Worm (Caenorhabditis elegans) whole organism, young adult: ENCODE measurements around the gene T24C4.3.

Experiments used
- B0019.2 ChIP-seq: fragments of 200-800 bp; sonication (Bioruptor generic); conservative IDR thresholded peaks from 2 replicates; pipeline ENCODE4 v1.3.6; 2022; ENCODE audit warnings: missing genetic modification reagents, missing genetic modification characterization, missing compliant biosample characterization
- B0035.1 ChIP-seq: sonication (generic microtip); optimal IDR thresholded peaks from 2 replicates; lab custom pipeline; 2016; ENCODE audit warnings: missing genetic modification characterization, mild to moderate bottlenecking, missing compliant biosample characterization, missing genotype, missing genetic modification reagents
- B0261.1 ChIP-seq: sonication (generic microtip); optimal IDR thresholded peaks from 2 replicates; lab custom pipeline; 2016; ENCODE audit warnings: mild to moderate bottlenecking, missing genetic modification characterization, moderate library complexity, missing compliant biosample characterization
- B0336.3 ChIP-seq: fragments of 200-800 bp; sonication (Bioruptor generic); IDR thresholded peaks from 2 replicates; pipeline ENCODE4 v1.3.6; 2022; ENCODE audit warnings: missing genetic modification characterization, missing compliant biosample characterization
- C06A6.2 ChIP-seq: fragments of 200-800 bp; sonication (Bioruptor generic); conservative IDR thresholded peaks from 2 replicates; pipeline ENCODE4 v1.3.6; 2022; ENCODE audit warnings: missing genetic modification characterization, missing compliant biosample characterization
- F49E8.2 ChIP-seq: sonication (generic microtip); optimal IDR thresholded peaks from 3 replicates; lab custom pipeline; 2017; ENCODE audit warnings: missing genetic modification characterization, mild to moderate bottlenecking, missing compliant biosample characterization, antibody characterized with exemption, moderate library complexity; ENCODE audit not compliant: insufficient read depth
- F55B11.4 ChIP-seq: sonication (generic microtip); optimal IDR thresholded peaks from 2 replicates; lab custom pipeline; 2016; ENCODE audit warnings: missing compliant biosample characterization, missing genetic modification characterization, borderline replicate concordance; ENCODE audit not compliant: insufficient read depth
- F57C9.4 ChIP-seq: sonication (generic microtip); optimal IDR thresholded peaks from 2 replicates; lab custom pipeline; 2017; ENCODE audit warnings: mild to moderate bottlenecking, missing genetic modification characterization, missing compliant biosample characterization
- K12H6.12 ChIP-seq: fragments of 200-800 bp; sonication (Bioruptor generic); optimal IDR thresholded peaks from 2 replicates; lab custom pipeline; 2018; ENCODE audit warnings: mild to moderate bottlenecking, missing genetic modification characterization, missing compliant biosample characterization
- T07F8.4 ChIP-seq: sonication (generic microtip); optimal IDR thresholded peaks from 2 replicates; lab custom pipeline; 2016; ENCODE audit warnings: mild to moderate bottlenecking, missing genetic modification characterization, moderate library complexity, missing compliant biosample characterization
- Y53F4B.3 ChIP-seq: fragments of 200-800 bp; sonication (Bioruptor generic); IDR thresholded peaks from 2 replicates; pipeline ENCODE4 v1.3.6; 2022; ENCODE audit warnings: missing genetic modification reagents, missing genetic modification characterization, missing compliant biosample characterization
- Y53G8AR.9 ChIP-seq: fragments of 200-800 bp; sonication (Bioruptor generic); conservative IDR thresholded peaks from 2 replicates; pipeline ENCODE4 v1.3.6; 2022; ENCODE audit warnings: missing genetic modification reagents, missing genetic modification characterization, missing compliant biosample characterization
- akir-1 ChIP-seq: fragments of 200-800 bp; sonication (Bioruptor generic); optimal IDR thresholded peaks from 2 replicates; lab custom pipeline; 2018; ENCODE audit warnings: mild to moderate bottlenecking, missing genetic modification characterization, moderate library complexity, missing compliant biosample characterization
- ama-1 ChIP-seq, 3 experiments: fragments of 150-350 bp in 1 of 3; sonication (generic microtip) in 2 of 3; optimal IDR thresholded peaks; 2 replicates each; lab custom pipeline; 2014 to 2018; ENCODE audit warnings: missing biosample characterization in 2 of 3, missing genetic modification characterization in 2 of 3, missing genetic modification reagents in 2 of 3
- athp-1 ChIP-seq: sonication (generic microtip); optimal IDR thresholded peaks from 2 replicates; lab custom pipeline; 2017; ENCODE audit warnings: mild to moderate bottlenecking, missing genetic modification characterization, missing compliant biosample characterization
- attf-5 ChIP-seq: fragments of 200-800 bp; sonication (Bioruptor generic); optimal IDR thresholded peaks from 2 replicates; lab custom pipeline; 2018; ENCODE audit warnings: mild to moderate bottlenecking, missing genetic modification characterization, missing compliant biosample characterization
- attf-6 ChIP-seq: fragments of 200-800 bp; sonication (Bioruptor generic); IDR thresholded peaks from 2 replicates; pipeline ENCODE4 v1.3.6; 2022; ENCODE audit warnings: missing genetic modification reagents, missing genetic modification characterization, missing compliant biosample characterization
- bed-1 ChIP-seq: fragments of 200-800 bp; sonication (Bioruptor generic); IDR thresholded peaks from 2 replicates; pipeline ENCODE4 v1.3.6; 2022; ENCODE audit warnings: missing genetic modification reagents, missing genetic modification characterization, missing compliant biosample characterization
- ccch-3 ChIP-seq: fragments of 200-800 bp; sonication (Bioruptor generic); optimal IDR thresholded peaks from 2 replicates; lab custom pipeline; 2018; ENCODE audit warnings: mild to moderate bottlenecking, missing genetic modification characterization, missing compliant biosample characterization
- ceh-100 ChIP-seq: fragments of 200-800 bp; sonication (Bioruptor generic); IDR thresholded peaks from 2 replicates; pipeline ENCODE4 v1.3.6; 2022; ENCODE audit warnings: missing genetic modification reagents, missing genetic modification characterization, missing compliant biosample characterization
- ceh-91 ChIP-seq: fragments of 200-800 bp; sonication (Bioruptor generic); IDR thresholded peaks from 2 replicates; pipeline ENCODE4 v1.3.6; 2022; ENCODE audit warnings: missing genetic modification reagents, missing genetic modification characterization, missing compliant biosample characterization
- chd-7 ChIP-seq: sonication (generic microtip); optimal IDR thresholded peaks from 2 replicates; lab custom pipeline; 2016; ENCODE audit warnings: mild to moderate bottlenecking, missing genetic modification characterization, moderate library complexity, missing compliant biosample characterization
- die-1 ChIP-seq: sonication (generic microtip); optimal IDR thresholded peaks from 2 replicates; lab custom pipeline; 2016; ENCODE audit warnings: missing genotype, mild to moderate bottlenecking, missing genetic modification characterization, missing compliant biosample characterization
- dox-1 ChIP-seq: fragments of 200-800 bp; sonication (Bioruptor generic); IDR thresholded peaks from 2 replicates; pipeline ENCODE4 v1.3.6; 2022; ENCODE audit warnings: missing genetic modification reagents, missing genetic modification characterization, missing compliant biosample characterization
- egl-44 ChIP-seq: fragments of 200-800 bp; sonication (Bioruptor generic); IDR thresholded peaks from 2 replicates; pipeline ENCODE4 v1.3.6; 2022; ENCODE audit warnings: missing genetic modification reagents, missing genetic modification characterization, missing compliant biosample characterization
- lin-40 ChIP-seq: sonication (generic microtip); optimal IDR thresholded peaks from 2 replicates; lab custom pipeline; 2016; ENCODE audit warnings: missing genetic modification characterization, mild to moderate bottlenecking, missing compliant biosample characterization, missing genotype, missing genetic modification reagents
- lsl-1 ChIP-seq: fragments of 200-800 bp; sonication (Bioruptor generic); optimal IDR thresholded peaks from 2 replicates; lab custom pipeline; 2018; ENCODE audit warnings: mild to moderate bottlenecking, missing genetic modification characterization, moderate library complexity, missing compliant biosample characterization
- madf-8 ChIP-seq: fragments of 200-800 bp; sonication (Bioruptor generic); conservative IDR thresholded peaks from 2 replicates; pipeline ENCODE4 v1.3.6; 2022; ENCODE audit warnings: missing genetic modification reagents, missing genetic modification characterization, missing compliant biosample characterization
- mcd-1 ChIP-seq: fragments of 200-800 bp; sonication (Bioruptor generic); IDR thresholded peaks from 2 replicates; pipeline ENCODE4 v1.3.6; 2022; ENCODE audit warnings: missing genetic modification reagents, missing genetic modification characterization, missing compliant biosample characterization
- mes-4 ChIP-seq: sonication (generic microtip); optimal IDR thresholded peaks from 2 replicates; lab custom pipeline; 2016; ENCODE audit warnings: missing genotype, missing genetic modification characterization, missing compliant biosample characterization
- mxl-1 ChIP-seq: sonication (generic microtip); optimal IDR thresholded peaks from 2 replicates; lab custom pipeline; 2016; ENCODE audit warnings: missing genetic modification characterization, missing compliant biosample characterization
- nfya-2 ChIP-seq: fragments of 200-800 bp; sonication (Bioruptor generic); IDR thresholded peaks from 2 replicates; pipeline ENCODE4 v1.3.6; 2022; ENCODE audit warnings: missing genetic modification reagents, missing genetic modification characterization, missing compliant biosample characterization
- nhr-27 ChIP-seq: fragments of 200-800 bp; sonication (Bioruptor generic); optimal IDR thresholded peaks from 2 replicates; lab custom pipeline; 2018; ENCODE audit warnings: mild to moderate bottlenecking, missing genetic modification characterization, moderate library complexity, missing compliant biosample characterization
- nhr-80 ChIP-seq: sonication (generic microtip); optimal IDR thresholded peaks from 2 replicates; lab custom pipeline; 2016; ENCODE audit warnings: missing genetic modification characterization, missing compliant biosample characterization
- pbrm-1 ChIP-seq: fragments of 200-800 bp; sonication (Bioruptor generic); IDR thresholded peaks from 2 replicates; pipeline ENCODE4 v1.3.6; 2022; ENCODE audit warnings: missing genetic modification reagents, missing genetic modification characterization, missing compliant biosample characterization
- rcor-1 ChIP-seq: fragments of 200-800 bp; sonication (Bioruptor generic); IDR thresholded peaks from 2 replicates; pipeline ENCODE4 v1.3.6; 2022; ENCODE audit warnings: missing genetic modification reagents, missing genetic modification characterization, missing compliant biosample characterization
- rpc-1 ChIP-seq, 2 experiments: fragments of 150-350 bp in 1 of 2; sonication (generic microtip) in 1 of 2; optimal IDR thresholded peaks; 2 replicates each; lab custom pipeline; 2014 to 2018; ENCODE audit warnings: missing biosample characterization in 1 of 2, missing genetic modification characterization in 1 of 2, missing genetic modification reagents in 1 of 2, missing genotype in 1 of 2
- sea-2 ChIP-seq: fragments of 200-800 bp; sonication (Bioruptor generic); IDR thresholded peaks from 2 replicates; pipeline ENCODE4 v1.3.6; 2022; ENCODE audit warnings: missing genetic modification characterization, missing compliant biosample characterization
- snpc-3.4 ChIP-seq: sonication (generic microtip); optimal IDR thresholded peaks from 2 replicates; lab custom pipeline; 2017; ENCODE audit warnings: missing genetic modification characterization, mild to moderate bottlenecking, missing compliant biosample characterization, antibody characterized with exemption, moderate library complexity, missing genotype, missing genetic modification reagents
- tbx-9 ChIP-seq: sonication (generic microtip); optimal IDR thresholded peaks from 2 replicates; lab custom pipeline; 2016; ENCODE audit warnings: borderline replicate concordance, missing genetic modification characterization, inconsistent platforms, missing compliant biosample characterization
- ztf-18 ChIP-seq: sonication (generic microtip); optimal IDR thresholded peaks from 2 replicates; lab custom pipeline; 2016; ENCODE audit warnings: missing genotype, mild to moderate bottlenecking, missing genetic modification characterization, missing compliant biosample characterization
- ztf-22 ChIP-seq: fragments of 200-800 bp; sonication (Bioruptor generic); optimal IDR thresholded peaks from 2 replicates; lab custom pipeline; 2018; ENCODE audit warnings: mild to moderate bottlenecking, missing genetic modification characterization, moderate library complexity, missing compliant biosample characterization
- ztf-26 ChIP-seq: sonication (generic microtip); optimal IDR thresholded peaks from 2 replicates; lab custom pipeline; 2017; ENCODE audit warnings: missing genetic modification characterization, missing compliant biosample characterization
- ztf-6 ChIP-seq: fragments of 200-800 bp; sonication (Bioruptor generic); IDR thresholded peaks from 2 replicates; pipeline ENCODE4 v1.3.6; 2022; ENCODE audit warnings: missing genetic modification reagents, missing genetic modification characterization, missing compliant biosample characterization

T24C4.3 gene

ce11 chrIII:887874-888299 lies 15.6 kb upstream of the T24C4.3 start (continued):
- TF ChIP-seq lin-40 (peak; percentile 76), mcd-1 (GFP tag; lab: Robert Waterston, UW) (peak; percentile 71), athp-1 (no peak), Y53F4B.3 (GFP tag; lab: Robert Waterston, UW) (no peak), pbrm-1 (peak; percentile 41; the same call in 1 of the 2 replicates), B0336.3 (peak; percentile 38; the same call in 1 of the 2 replicates), F57C9.4 (tag; lab: Kevin White, UChicago) (no peak), K12H6.12 (tag; lab: Kevin White, UChicago) (peak; percentile 77), ama-1 (optimal IDR thresholded peaks at IDR 0.05; lab: Kevin White, UChicago) (no peak), ama-1 (GFP tag; optimal IDR thresholded peaks at IDR 0.05; lab: Kevin White, UChicago) (no peak)

- no peak for TF ChIP-seq pbrm-1
- no peak for TF ChIP-seq chd-7 (tag; lab: Kevin White, UChicago)
- TF ChIP-seq tbx-9, result no peak
- TF ChIP-seq nfya-2 (GFP tag; lab: Robert Waterston, UW), result no peak
- TF ChIP-seq mxl-1 (tag; lab: Kevin White, UChicago), result no peak
- TF ChIP-seq B0261.1, result no peak
- TF ChIP-seq rcor-1, result no peak
- TF ChIP-seq snpc-3.4 (tag; lab: Kevin White, UChicago), result no peak
- TF ChIP-seq madf-8, result no peak
- TF ChIP-seq ceh-100 (GFP tag; lab: Robert Waterston, UW), result no peak
- TF ChIP-seq egl-44 (GFP tag; lab: Robert Waterston, UW), result no peak
- no peak for TF ChIP-seq attf-5 (GFP tag; lab: Kevin White, UChicago)
- no peak for TF ChIP-seq lsl-1
- no peak for TF ChIP-seq die-1
- TF ChIP-seq ztf-26 (tag; lab: Kevin White, UChicago), result no peak
- TF ChIP-seq ztf-22 (GFP tag; lab: Kevin White, UChicago), result no peak
- TF ChIP-seq akir-1 (GFP tag; lab: Kevin White, UChicago), result no peak
- no peak for TF ChIP-seq C06A6.2 (GFP tag; lab: Robert Waterston, UW)
- no peak for TF ChIP-seq mes-4 (tag; lab: Kevin White, UChicago)
- TF ChIP-seq nhr-27, result no peak
- TF ChIP-seq, all 124 proteins: peak for 0
These were observed 14.5 kb upstream of the T24C4.3 start, which contains the start of gene zer-1 for ce11 chrIII:886726-887125. Gene zer-1, minus strand, starts transcription at chrIII:886793.

- TF ChIP-seq ztf-18 (no peak), attf-6 (GFP tag; lab: Robert Waterston, UW) (no peak), dox-1 (no peak), rpc-1 (optimal IDR thresholded peaks at IDR 0.05; lab: Kevin White, UChicago) (no peak), rpc-1 (tag; optimal IDR thresholded peaks at IDR 0.05; lab: Kevin White, UChicago) (no peak), F49E8.2 (tag; lab: Kevin White, UChicago) (no peak), T07F8.4 (no peak), sea-2 (GFP tag; lab: Robert Waterston, UW) (no peak), egl-44 (GFP tag; lab: Robert Waterston, UW) (no peak), B0035.1 (tag; lab: Kevin White, UChicago) (no peak), nhr-27 (no peak), F55B11.4 (tag; lab: Kevin White, UChicago) (no peak), Y53G8AR.9 (GFP tag; lab: Robert Waterston, UW) (no peak), ccch-3 (GFP tag; lab: Kevin White, UChicago) (no peak), Y53F4B.3 (GFP tag; lab: Robert Waterston, UW) (no peak), ceh-91 (GFP tag; lab: Robert Waterston, UW) (no peak), attf-5 (GFP tag; lab: Kevin White, UChicago) (no peak), nhr-80 (tag; lab: Kevin White, UChicago) (no peak), bed-1 (GFP tag; lab: Robert Waterston, UW) (no peak), ztf-6 (GFP tag; lab: Robert Waterston, UW) (no peak), B0019.2 (GFP tag; lab: Robert Waterston, UW) (no peak)
These were observed 11.3 kb upstream of the T24C4.3 start for ce11 chrIII:883595-883994.
